Worm (Caenorhabditis elegans) whole organism, L1 larva: Measurements from ENCODE around the gene R01H10.4.

Source experiments
- ama-1 ChIP-seq: fragments of 150-350 bp; optimal IDR thresholded peaks from 2 replicates; lab custom pipeline; 2014
- ces-1 ChIP-seq: fragments of 150-350 bp; optimal IDR thresholded peaks from 2 replicates; lab custom pipeline; 2014; ENCODE audit warnings: missing biosample characterization, missing genetic modification reagents, missing genetic modification characterization
- fos-1 ChIP-seq: fragments of 150-350 bp; optimal IDR thresholded peaks from 2 replicates; lab custom pipeline; 2014; ENCODE audit warnings: missing biosample characterization, missing genetic modification characterization
- lin-13 ChIP-seq: fragments of 150-350 bp; optimal IDR thresholded peaks from 2 replicates; lab custom pipeline; 2014; ENCODE audit warnings: missing biosample characterization, missing genetic modification reagents, missing genetic modification characterization
- lir-3 ChIP-seq: sonication (generic microtip); optimal IDR thresholded peaks from 2 replicates; lab custom pipeline; 2016; ENCODE audit warnings: mild to moderate bottlenecking, missing genetic modification characterization, moderate library complexity, missing compliant biosample characterization; ENCODE audit not compliant: poor library complexity
- unc-62 ChIP-seq: fragments of 150-350 bp; optimal IDR thresholded peaks from 2 replicates; lab custom pipeline; 2014; ENCODE audit warnings: missing biosample characterization, missing genetic modification reagents, missing genetic modification characterization

DNA sequence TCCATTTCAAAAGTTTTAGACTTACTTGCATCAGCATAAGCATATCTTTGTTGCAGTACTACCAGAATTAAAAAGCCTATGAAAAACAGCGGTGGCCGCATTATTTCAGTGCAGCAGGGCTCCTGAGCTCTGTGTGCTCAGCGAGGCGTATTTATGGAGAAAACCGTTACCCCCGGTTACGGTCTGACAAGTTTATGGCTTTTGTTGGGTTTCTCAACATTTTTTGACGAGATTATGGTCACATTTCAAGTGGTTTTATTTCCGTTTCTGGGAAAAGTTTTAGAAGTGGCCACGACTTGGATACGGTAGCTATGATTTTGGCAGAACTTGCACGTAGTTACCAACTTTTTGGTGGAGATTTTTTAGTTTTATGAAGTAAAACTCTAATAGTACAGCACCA is 20.6 kb upstream of the R01H10.4 start, which contains the start of gene paml-1:
- no peak for TF ChIP-seq unc-62 (GFP tag; lab: Kevin White, UChicago)
- TF ChIP-seq ces-1 (GFP tag; lab: Kevin White, UChicago), result no peak
- no peak for TF ChIP-seq lir-3 (tag; lab: Kevin White, UChicago)
- no peak for TF ChIP-seq lin-13 (GFP tag; lab: Kevin White, UChicago)
- TF ChIP-seq ama-1 (lab: Kevin White, UChicago), result no peak
- TF ChIP-seq fos-1, result no peak
